Worm (Caenorhabditis elegans): ENCODE data around the gene tag-307.

DNA sequence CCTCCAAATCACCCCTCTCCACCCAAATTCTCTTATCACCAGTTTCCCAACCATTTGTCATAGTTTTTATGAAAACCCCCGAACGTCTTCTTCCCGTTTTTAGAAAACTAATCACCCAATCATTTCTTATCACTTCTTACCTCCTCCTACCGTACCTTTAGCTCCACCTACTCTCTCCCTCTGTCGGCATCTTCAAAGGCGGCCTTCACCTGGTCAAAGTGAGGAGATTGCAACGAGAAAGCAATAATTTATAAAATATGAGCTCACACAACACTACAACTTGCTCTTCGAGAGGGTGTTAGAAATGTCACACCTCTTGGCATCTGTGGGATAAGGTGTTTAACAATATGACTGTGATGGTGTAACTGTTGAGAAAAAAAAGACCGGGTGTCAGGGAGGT is 48.0 kb downstream of the tag-307 start:
- TF ChIP-seq ztf-1 (GFP tag; conservative IDR thresholded peaks at IDR 0.05), result no peak
- TF ChIP-seq nhr-129 (tag; optimal IDR thresholded peaks at IDR 0.05), result no peak
- no peak for TF ChIP-seq ztf-11 (tag; optimal IDR thresholded peaks at IDR 0.05)
- TF ChIP-seq ama-1 (optimal IDR thresholded peaks at IDR 0.05), result no peak
- no peak for TF ChIP-seq blmp-1 (tag; optimal IDR thresholded peaks at IDR 0.05; ENCODE audit: insufficient read depth)
- no peak for TF ChIP-seq nhr-237 (tag; optimal IDR thresholded peaks at IDR 0.05)
- TF ChIP-seq unc-62 (GFP tag; optimal IDR thresholded peaks at IDR 0.05), result no peak
- no peak for TF ChIP-seq nhr-6 (tag; optimal IDR thresholded peaks at IDR 0.05)
- TF ChIP-seq skn-1 (tag; optimal IDR thresholded peaks at IDR 0.05), result no peak
- TF ChIP-seq ZK546.5 (tag; optimal IDR thresholded peaks at IDR 0.05), result no peak
